Fruit fly (Drosophila melanogaster) whole organism, embryonic: ENCODE results near the gene Trf5.

ENCODE experiments used
- CG10274 ChIP-seq: fragments of 200-800 bp; sonication (Bioruptor generic); optimal IDR thresholded peaks from 3 replicates; lab custom pipeline; 2017; ENCODE audit warnings: missing biosample characterization, mild to moderate bottlenecking, missing genetic modification characterization
- Sox102F ChIP-seq: fragments of 200-800 bp; sonication (Bioruptor generic); optimal IDR thresholded peaks from 2 replicates; lab custom pipeline; 2018; ENCODE audit warnings: missing biosample characterization, mild to moderate bottlenecking, missing genetic modification characterization, moderate library complexity

DNA sequence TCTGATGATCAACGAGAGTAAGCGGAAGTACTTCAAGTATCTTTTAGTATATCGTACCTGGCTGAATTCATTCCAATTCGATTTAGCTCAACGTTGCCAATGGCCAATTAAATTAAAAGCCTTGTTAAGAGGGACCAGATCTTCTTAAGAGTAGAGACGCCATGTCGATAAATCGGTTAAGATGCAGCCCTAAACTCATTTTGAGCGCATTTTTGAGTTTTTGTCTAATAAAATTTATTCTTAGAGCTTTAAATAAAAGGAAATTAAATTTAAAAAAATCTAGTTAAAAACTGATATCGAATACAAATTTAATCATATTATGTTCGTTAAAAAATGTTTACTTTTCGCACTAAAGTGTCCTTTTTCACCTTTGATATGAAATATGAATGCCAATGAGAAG lies at the start of gene Trf5:
- no peak for TF ChIP-seq Sox102F (GFP tag; lab: Kevin White, UChicago)
- no peak for TF ChIP-seq CG10274
